Fruit fly (Drosophila melanogaster): ENCODE measurements around the gene CG43750.

CG43750 gene

dm6 chr2L:2390589-2390988 lies at the start of gene CG43750:
CG43750 (minus strand) TSS chr2L:2390689.
- TF ChIP-seq pan (optimal IDR thresholded peaks at IDR 0.05): no peak
- TF ChIP-seq jim (GFP tag; optimal IDR thresholded peaks at IDR 0.05): no peak
- no peak for TF ChIP-seq sage (GFP tag; optimal IDR thresholded peaks at IDR 0.05)
- TF ChIP-seq Dif (GFP tag; optimal IDR thresholded peaks at IDR 0.05; ENCODE audit: partially characterized antibody): no peak
- no peak for TF ChIP-seq CG9705 (GFP tag; optimal IDR thresholded peaks at IDR 0.05)

dm6 chr2L:2438640-2439276 lies 48.3 kb upstream of the CG43750 start:
- TF ChIP-seq usp (GFP tag; optimal IDR thresholded peaks at IDR 0.05): no peak
- no peak for TF ChIP-seq Hnf4 (GFP tag; optimal IDR thresholded peaks at IDR 0.05)
- no peak for TF ChIP-seq dmrt93B (GFP tag; optimal IDR thresholded peaks at IDR 0.05)
- no peak for TF ChIP-seq Hr78 (GFP tag; optimal IDR thresholded peaks at IDR 0.05)
- TF ChIP-seq dl (GFP tag; optimal IDR thresholded peaks at IDR 0.05; ENCODE audit: insufficient read depth in 1 of 2, partially characterized antibody in 2 of 2): no peak
- TF ChIP-seq Dfd (GFP tag; optimal IDR thresholded peaks at IDR 0.05): no peak
- TF ChIP-seq woc (GFP tag; optimal IDR thresholded peaks at IDR 0.05): no peak
- no peak for TF ChIP-seq fru (GFP tag; optimal IDR thresholded peaks at IDR 0.05)
- no peak for TF ChIP-seq CG32264 (GFP tag; optimal IDR thresholded peaks at IDR 0.05)
- no peak for TF ChIP-seq Dif (GFP tag; optimal IDR thresholded peaks at IDR 0.05; ENCODE audit: partially characterized antibody)
- TF ChIP-seq pan (optimal IDR thresholded peaks at IDR 0.05): no peak
- TF ChIP-seq Mio (GFP tag; optimal IDR thresholded peaks at IDR 0.05): no peak

- TF ChIP-seq pan (optimal IDR thresholded peaks at IDR 0.05) (no peak), h (GFP tag; optimal IDR thresholded peaks at IDR 0.05) (peak; percentile 36), CG9705 (GFP tag; optimal IDR thresholded peaks at IDR 0.05) (no peak), Hnf4 (GFP tag; optimal IDR thresholded peaks at IDR 0.05) (no peak), foxo (GFP tag; optimal IDR thresholded peaks at IDR 0.05) (peak in 1 of 2 experiments; percentile 9), fru (GFP tag; optimal IDR thresholded peaks at IDR 0.05) (peak; percentile 6)
Measured at dm6 chr2L:2436258-2436657, 45.8 kb upstream of the CG43750 start.

- no peak for TF ChIP-seq rgr (GFP tag; optimal IDR thresholded peaks at IDR 0.05)
Measured at dm6 chr2L:2434222-2434621, 43.7 kb upstream of the CG43750 start.

dm6 chr2L:2433494-2434054 lies 43.1 kb upstream of the CG43750 start:
- TF ChIP-seq Hr83 (GFP tag; optimal IDR thresholded peaks at IDR 0.05; ENCODE audit: poor library complexity, severe bottlenecking) (peak; percentile 36), tai (GFP tag; optimal IDR thresholded peaks at IDR 0.05) (peak; percentile 78), Dif (GFP tag; optimal IDR thresholded peaks at IDR 0.05; ENCODE audit: partially characterized antibody) (peak; percentile 7), h (GFP tag; optimal IDR thresholded peaks at IDR 0.05) (peak; percentile 91), Mio (GFP tag; optimal IDR thresholded peaks at IDR 0.05) (peak; percentile 45), CG32264 (GFP tag; optimal IDR thresholded peaks at IDR 0.05) (peak; percentile 79), OdsH (GFP tag; optimal IDR thresholded peaks at IDR 0.05) (peak; percentile 84), usp (GFP tag; optimal IDR thresholded peaks at IDR 0.05) (no peak), woc (GFP tag; optimal IDR thresholded peaks at IDR 0.05) (peak; percentile 74), fru (GFP tag; optimal IDR thresholded peaks at IDR 0.05) (peak; percentile 89), sage (GFP tag; optimal IDR thresholded peaks at IDR 0.05) (peak; percentile 76), foxo (GFP tag; optimal IDR thresholded peaks at IDR 0.05) (peak; percentile 10 to 88), rgr (GFP tag; optimal IDR thresholded peaks at IDR 0.05) (peak; percentile 89), CG9705 (GFP tag; optimal IDR thresholded peaks at IDR 0.05) (peak; percentile 79), br (GFP tag; optimal IDR thresholded peaks at IDR 0.05) (peak; percentile 89), pan (optimal IDR thresholded peaks at IDR 0.05) (no peak), Hnf4 (GFP tag; optimal IDR thresholded peaks at IDR 0.05) (peak; percentile 86), Vsx2 (GFP tag; optimal IDR thresholded peaks at IDR 0.05; ENCODE audit: partially characterized antibody) (peak; percentile 17), sv (GFP tag; optimal IDR thresholded peaks at IDR 0.05) (peak; percentile 63), N (GFP tag; optimal IDR thresholded peaks at IDR 0.05) (no peak), Sp1 (GFP tag; optimal IDR thresholded peaks at IDR 0.05) (peak; percentile 86), Jra (GFP tag; optimal IDR thresholded peaks at IDR 0.05) (peak; percentile 63), HLH106 (tag; optimal IDR thresholded peaks at IDR 0.05) (peak; percentile 91), dsf (GFP tag; optimal IDR thresholded peaks at IDR 0.05; ENCODE audit: borderline replicate concordance) (no peak), dmrt93B (GFP tag; optimal IDR thresholded peaks at IDR 0.05) (peak; percentile 76), Hr78 (GFP tag; optimal IDR thresholded peaks at IDR 0.05) (no peak), psq (GFP tag; optimal IDR thresholded peaks at IDR 0.05) (peak; percentile 72), GATAd (GFP tag; optimal IDR thresholded peaks at IDR 0.05) (peak; percentile 52), CrebA (GFP tag; optimal IDR thresholded peaks at IDR 0.05; ENCODE audit: borderline replicate concordance) (no peak), jim (GFP tag; optimal IDR thresholded peaks at IDR 0.05) (no peak), dl (GFP tag; optimal IDR thresholded peaks at IDR 0.05; ENCODE audit: insufficient read depth in 1 of 2, partially characterized antibody in 2 of 2) (no peak), ey (GFP tag; optimal IDR thresholded peaks at IDR 0.05) (peak; percentile 89), Dfd (GFP tag; optimal IDR thresholded peaks at IDR 0.05) (no peak), Rel (GFP tag; optimal IDR thresholded peaks at IDR 0.05) (no peak), Rel (tag; optimal IDR thresholded peaks at IDR 0.05) (peak; percentile 56), Abd-B (GFP tag; optimal IDR thresholded peaks at IDR 0.05) (no peak), lola (GFP tag; optimal IDR thresholded peaks at IDR 0.05) (no peak)

Data from whole organism, wandering third instar larva.